Worm (Caenorhabditis elegans) whole organism, L2 larva: ENCODE results near the gene B0238.12.
A peak's percentile ranks its signal among the peaks of the same experiment; 100 is the strongest.

Source experiments
- C34F6.9 ChIP-seq: fragments of 150-350 bp; optimal IDR thresholded peaks from 2 replicates; lab custom pipeline; 2014; ENCODE audit warnings: missing biosample characterization, missing genetic modification characterization
- F13H6.1 ChIP-seq: sonication (generic microtip); optimal IDR thresholded peaks from 2 replicates; lab custom pipeline; 2016; ENCODE audit warnings: missing genetic modification characterization, missing compliant biosample characterization
- R02D3.7 ChIP-seq: fragments of 150-350 bp; optimal IDR thresholded peaks from 2 replicates; lab custom pipeline; 2014; ENCODE audit warnings: missing biosample characterization, missing genetic modification characterization
- Y55F3AM.14 ChIP-seq: fragments of 200-800 bp; sonication (Bioruptor generic); optimal IDR thresholded peaks from 2 replicates; lab custom pipeline; 2018; ENCODE audit warnings: mild to moderate bottlenecking, missing genetic modification characterization, missing compliant biosample characterization
- ZK546.5 ChIP-seq: sonication (generic microtip); optimal IDR thresholded peaks from 2 replicates; lab custom pipeline; 2017; ENCODE audit warnings: missing biosample characterization, missing genetic modification characterization
- alr-1 ChIP-seq: fragments of 150-350 bp; optimal IDR thresholded peaks from 2 replicates; lab custom pipeline; 2014; ENCODE audit warnings: missing biosample characterization, missing genetic modification characterization
- aly-2 ChIP-seq: fragments of 150-350 bp; optimal IDR thresholded peaks from 2 replicates; lab custom pipeline; 2014; ENCODE audit warnings: missing biosample characterization, missing genetic modification characterization
- ama-1 ChIP-seq: fragments of 150-350 bp; optimal IDR thresholded peaks from 2 replicates; lab custom pipeline; 2018; ENCODE audit warnings: inconsistent platforms
- blmp-1 ChIP-seq: sonication (generic microtip); optimal IDR thresholded peaks from 2 replicates; lab custom pipeline; 2017; ENCODE audit warnings: missing genetic modification characterization, mild to moderate bottlenecking, missing compliant biosample characterization, antibody characterized with exemption, moderate library complexity; ENCODE audit not compliant: insufficient read depth
- ceh-16 ChIP-seq: fragments of 150-350 bp; optimal IDR thresholded peaks from 2 replicates; lab custom pipeline; 2014; ENCODE audit warnings: missing biosample characterization, missing genetic modification characterization
- ceh-82 ChIP-seq: fragments of 150-350 bp; optimal IDR thresholded peaks from 2 replicates; lab custom pipeline; 2014; ENCODE audit warnings: missing biosample characterization, missing genetic modification characterization
- crh-2 ChIP-seq: sonication (generic microtip); optimal IDR thresholded peaks from 2 replicates; lab custom pipeline; 2017; ENCODE audit warnings: missing biosample characterization, missing genetic modification characterization
- dmd-4 ChIP-seq: sonication (generic microtip); optimal IDR thresholded peaks from 2 replicates; lab custom pipeline; 2017; ENCODE audit warnings: missing biosample characterization, missing genetic modification characterization
- egl-27 ChIP-seq: sonication (generic microtip); optimal IDR thresholded peaks from 3 replicates; lab custom pipeline; 2017; ENCODE audit warnings: missing biosample characterization, missing genetic modification reagents, missing genetic modification characterization
- elt-3 ChIP-seq: sonication (generic microtip); optimal IDR thresholded peaks from 2 replicates; lab custom pipeline; 2017; ENCODE audit warnings: missing biosample characterization, missing genetic modification characterization
- fos-1 ChIP-seq: fragments of 150-350 bp; optimal IDR thresholded peaks from 2 replicates; lab custom pipeline; 2014; ENCODE audit warnings: missing biosample characterization, missing genetic modification characterization
- gmeb-1 ChIP-seq: fragments of 150-350 bp; optimal IDR thresholded peaks from 2 replicates; lab custom pipeline; 2014; ENCODE audit warnings: missing biosample characterization, missing genetic modification characterization
- lin-11 ChIP-seq: fragments of 150-350 bp; sonication (generic microtip); optimal IDR thresholded peaks from 2 replicates; lab custom pipeline; 2014; ENCODE audit warnings: missing biosample characterization, missing genetic modification characterization, inconsistent platforms, mixed read lengths
- lsy-2 ChIP-seq, 2 experiments: fragments of 150-350 bp in 1 of 2; sonication (generic microtip) in 1 of 2; optimal IDR thresholded peaks; 2 replicates each; lab custom pipeline; 2014 to 2017; ENCODE audit warnings: missing biosample characterization in 2 of 2, missing genetic modification characterization in 2 of 2
- mdl-1 ChIP-seq, 2 experiments: fragments of 150-350 bp in 1 of 2; sonication (generic microtip) in 1 of 2; optimal IDR thresholded peaks; 2 replicates each; lab custom pipeline; 2017; ENCODE audit warnings: missing biosample characterization in 2 of 2, missing genetic modification characterization in 2 of 2
- nhr-10 ChIP-seq: sonication (generic microtip); optimal IDR thresholded peaks from 2 replicates; lab custom pipeline; 2017; ENCODE audit warnings: missing biosample characterization, missing genetic modification characterization
- nhr-12 ChIP-seq: fragments of 150-350 bp; optimal IDR thresholded peaks from 2 replicates; lab custom pipeline; 2014; ENCODE audit warnings: missing biosample characterization, missing genetic modification characterization
- nhr-129 ChIP-seq: fragments of 150-350 bp; optimal IDR thresholded peaks from 2 replicates; lab custom pipeline; 2014; ENCODE audit warnings: missing biosample characterization, missing genetic modification characterization
- nhr-21 ChIP-seq: fragments of 150-350 bp; optimal IDR thresholded peaks from 2 replicates; lab custom pipeline; 2014; ENCODE audit warnings: missing biosample characterization, missing genetic modification characterization
- nhr-23 ChIP-seq: fragments of 150-350 bp; optimal IDR thresholded peaks from 2 replicates; lab custom pipeline; 2014; ENCODE audit warnings: missing biosample characterization, missing genetic modification reagents, missing genetic modification characterization
- nhr-237 ChIP-seq: fragments of 150-350 bp; optimal IDR thresholded peaks from 2 replicates; lab custom pipeline; 2014; ENCODE audit warnings: missing biosample characterization, missing genetic modification characterization
- nhr-25 ChIP-seq: fragments of 150-350 bp; sonication (generic microtip); optimal IDR thresholded peaks from 3 replicates; lab custom pipeline; 2014; ENCODE audit warnings: missing biosample characterization, missing genetic modification characterization
- sem-4 ChIP-seq: fragments of 150-350 bp; optimal IDR thresholded peaks from 2 replicates; lab custom pipeline; 2014; ENCODE audit warnings: missing biosample characterization, missing genetic modification reagents, missing genetic modification characterization
- skn-1 ChIP-seq: sonication (generic microtip); optimal IDR thresholded peaks from 2 replicates; lab custom pipeline; 2017; ENCODE audit warnings: missing biosample characterization, missing genetic modification characterization
- sma-3 ChIP-seq: sonication (generic microtip); optimal IDR thresholded peaks from 2 replicates; lab custom pipeline; 2016; ENCODE audit warnings: missing genetic modification reagents, missing genetic modification characterization, missing compliant biosample characterization
- sma-9 ChIP-seq, 2 experiments: fragments of 150-350 bp in 1 of 2; sonication (generic microtip) in 1 of 2; optimal IDR thresholded peaks; 2 replicates each; lab custom pipeline; 2014 to 2016; ENCODE audit warnings: missing genetic modification characterization in 2 of 2, mild to moderate bottlenecking in 1 of 2, missing biosample characterization in 1 of 2, missing compliant biosample characterization in 1 of 2, missing genetic modification reagents in 1 of 2, moderate library complexity in 1 of 2
- snpc-4 ChIP-seq: fragments of 150-350 bp; optimal IDR thresholded peaks from 2 replicates; lab custom pipeline; 2014; ENCODE audit warnings: missing biosample characterization, missing genetic modification characterization
- ztf-11 ChIP-seq: sonication (generic microtip); optimal IDR thresholded peaks from 2 replicates; lab custom pipeline; 2017; ENCODE audit warnings: missing biosample characterization, missing genetic modification characterization
- ztf-4 ChIP-seq: fragments of 150-350 bp; optimal IDR thresholded peaks from 2 replicates; lab custom pipeline; 2014; ENCODE audit warnings: missing biosample characterization, missing genetic modification characterization

B0238.12 gene

DNA sequence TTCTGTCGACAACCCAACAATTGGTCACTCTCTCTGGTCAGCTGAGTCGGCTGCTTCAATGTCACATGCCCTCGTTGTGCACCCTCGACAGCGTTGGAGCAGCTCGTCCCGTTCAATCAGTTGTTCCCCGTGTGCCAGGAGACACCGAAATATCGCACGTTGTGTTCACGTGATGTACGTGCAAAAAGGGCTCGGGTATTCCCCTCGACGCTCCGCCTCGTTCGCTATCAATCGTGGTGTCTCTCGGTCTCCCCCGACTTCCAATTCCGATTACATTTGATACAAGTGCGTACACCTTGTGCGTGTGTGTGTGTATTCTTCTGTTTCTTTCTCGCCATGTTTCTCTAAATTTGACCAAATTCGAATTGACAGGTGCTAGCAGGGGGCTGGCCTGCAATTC is 5.8 kb downstream of the B0238.12 start:
- no peak for TF ChIP-seq ceh-82
- TF ChIP-seq lin-11 (tag; lab: Kevin White, UChicago): peak; percentile 27
- peak; percentile 95 for TF ChIP-seq F13H6.1 (tag; lab: Kevin White, UChicago)
- TF ChIP-seq elt-3: no peak
- peak; percentile 84 for TF ChIP-seq nhr-129
- TF ChIP-seq lsy-2 (tag; optimal IDR thresholded peaks at IDR 0.05; lab: Kevin White, UChicago): peak in 1 of 2 experiments; percentile 58
- peak; percentile 61 for TF ChIP-seq gmeb-1 (tag; lab: Kevin White, UChicago)
- peak in 1 of 2 experiments; percentile 71 for TF ChIP-seq mdl-1 (tag; optimal IDR thresholded peaks at IDR 0.05; lab: Kevin White, UChicago)
- peak; percentile 56 for TF ChIP-seq crh-2
- peak; percentile 68 for TF ChIP-seq nhr-21 (tag; lab: Kevin White, UChicago)
- TF ChIP-seq C34F6.9 (tag; lab: Kevin White, UChicago): peak; percentile 29
- no peak for TF ChIP-seq nhr-10
- peak; percentile 69 for TF ChIP-seq sma-3 (GFP tag; lab: Kevin White, UChicago)
- peak; percentile 1 for TF ChIP-seq Y55F3AM.14 (GFP tag; lab: Kevin White, UChicago)
- TF ChIP-seq sma-9 (GFP tag; optimal IDR thresholded peaks at IDR 0.05; lab: Kevin White, UChicago): peak; percentile 99
- TF ChIP-seq sma-9 (tag; optimal IDR thresholded peaks at IDR 0.05; lab: Kevin White, UChicago): no peak
- TF ChIP-seq ztf-4 (tag; lab: Kevin White, UChicago): no peak
- no peak for TF ChIP-seq aly-2
- peak; percentile 17 for TF ChIP-seq blmp-1 (tag; lab: Kevin White, UChicago)
- peak; percentile 30 for TF ChIP-seq fos-1 (tag; lab: Kevin White, UChicago)

DNA sequence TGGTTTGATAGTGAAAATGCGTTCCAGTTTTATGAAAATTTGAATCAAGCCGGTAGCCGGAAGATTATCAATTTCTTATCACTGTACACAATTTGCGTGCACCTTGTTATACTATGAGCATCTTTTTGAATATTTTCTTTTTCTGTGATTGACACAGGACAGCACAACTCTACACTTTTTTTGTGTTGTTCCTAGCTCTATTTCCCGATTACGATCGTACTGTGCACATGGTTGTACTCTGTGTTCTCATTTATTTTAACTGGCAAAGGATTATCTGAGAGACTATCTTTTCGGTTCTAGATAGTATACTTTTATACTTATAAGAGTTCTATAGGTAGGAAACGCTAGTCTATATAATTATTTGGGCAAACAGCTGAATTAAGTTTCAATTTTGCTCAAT is 6.4 kb downstream of the B0238.12 start:
- no peak for TF ChIP-seq aly-2
- TF ChIP-seq sma-9 (GFP tag; optimal IDR thresholded peaks at IDR 0.05; lab: Kevin White, UChicago): peak; percentile 6
- TF ChIP-seq sma-9 (tag; optimal IDR thresholded peaks at IDR 0.05; lab: Kevin White, UChicago): no peak

ce11 chrV:5272619-5273074 is 7.0 kb downstream of the B0238.12 start:
- no peak for TF ChIP-seq ama-1 (lab: Kevin White, UChicago)
- TF ChIP-seq sma-3 (GFP tag; lab: Kevin White, UChicago): peak; percentile 26
- TF ChIP-seq nhr-21 (tag; lab: Kevin White, UChicago): peak; percentile 28
- TF ChIP-seq F13H6.1 (tag; lab: Kevin White, UChicago): peak; percentile 16
- TF ChIP-seq gmeb-1 (tag; lab: Kevin White, UChicago): peak; percentile 28
- TF ChIP-seq snpc-4: no peak
- peak; percentile 86 for TF ChIP-seq sma-9 (GFP tag; optimal IDR thresholded peaks at IDR 0.05; lab: Kevin White, UChicago)
- peak; percentile 29 for TF ChIP-seq sma-9 (tag; optimal IDR thresholded peaks at IDR 0.05; lab: Kevin White, UChicago)
- no peak for TF ChIP-seq ceh-82
- TF ChIP-seq Y55F3AM.14 (GFP tag; lab: Kevin White, UChicago): no peak
- peak; percentile 31 for TF ChIP-seq skn-1
- no peak for TF ChIP-seq ztf-11 (tag; lab: Kevin White, UChicago)
- peak; percentile 74 for TF ChIP-seq nhr-129
- TF ChIP-seq nhr-25: no peak
- no peak for TF ChIP-seq R02D3.7 (tag; lab: Kevin White, UChicago)
- TF ChIP-seq lsy-2 (tag; optimal IDR thresholded peaks at IDR 0.05; lab: Kevin White, UChicago): peak in 1 of 2 experiments; percentile 9
- no peak for TF ChIP-seq nhr-10
- no peak for TF ChIP-seq lin-11 (tag; lab: Kevin White, UChicago)
- no peak for TF ChIP-seq nhr-237

DNA sequence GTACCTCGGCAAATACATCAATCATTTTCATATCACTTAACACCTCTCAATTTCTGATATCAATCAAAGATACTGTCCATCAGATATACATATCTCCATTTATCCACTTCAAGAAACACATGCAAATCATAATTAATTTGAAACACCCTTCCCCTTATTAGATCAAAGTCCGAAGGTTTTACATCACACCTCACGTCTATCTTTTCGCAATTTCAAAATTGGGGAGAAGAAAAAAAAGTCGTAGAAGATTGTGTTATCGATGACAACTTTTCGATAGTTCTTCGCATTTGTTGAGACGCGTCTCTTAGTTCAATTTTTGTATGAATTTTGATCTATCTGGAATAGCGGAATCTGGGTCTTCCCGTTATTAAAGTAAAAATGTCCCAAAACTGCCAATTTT is 7.6 kb downstream of the B0238.12 start:
- peak; percentile 44 for TF ChIP-seq fos-1 (tag; lab: Kevin White, UChicago)
- no peak for TF ChIP-seq aly-2
- TF ChIP-seq sma-9 (GFP tag; optimal IDR thresholded peaks at IDR 0.05; lab: Kevin White, UChicago): peak; percentile 65
- no peak for TF ChIP-seq sma-9 (tag; optimal IDR thresholded peaks at IDR 0.05; lab: Kevin White, UChicago)
- no peak for TF ChIP-seq elt-3
- no peak for TF ChIP-seq Y55F3AM.14 (GFP tag; lab: Kevin White, UChicago)
- TF ChIP-seq alr-1: no peak
- TF ChIP-seq, all 48 proteins: peak for 2

- TF ChIP-seq fos-1 (tag; lab: Kevin White, UChicago) (no peak), nhr-129 (no peak), R02D3.7 (tag; lab: Kevin White, UChicago) (no peak), ceh-82 (no peak), nhr-12 (no peak), nhr-25 (no peak), alr-1 (no peak), ceh-16 (tag; lab: Kevin White, UChicago) (no peak), sem-4 (tag; lab: Kevin White, UChicago) (no peak), egl-27 (tag; lab: Kevin White, UChicago) (no peak), nhr-23 (tag; lab: Kevin White, UChicago) (no peak), dmd-4 (tag; lab: Kevin White, UChicago) (no peak), sma-3 (GFP tag; lab: Kevin White, UChicago) (no peak), lsy-2 (tag; optimal IDR thresholded peaks at IDR 0.05; lab: Kevin White, UChicago) (no peak), sma-9 (GFP tag; optimal IDR thresholded peaks at IDR 0.05; lab: Kevin White, UChicago) (no peak), sma-9 (tag; optimal IDR thresholded peaks at IDR 0.05; lab: Kevin White, UChicago) (no peak), snpc-4 (no peak), C34F6.9 (tag; lab: Kevin White, UChicago) (no peak), ZK546.5 (no peak)
Measured at ce11 chrV:5273770-5274169, 8.1 kb downstream of the B0238.12 start, which contains the start of gene natc-2. Gene natc-2, plus strand, starts transcription at chrV:5274070.
